Fruit fly (Drosophila melanogaster): ENCODE measurements around the gene GABPI.
A peak's percentile ranks its signal among the peaks of the same experiment; 100 is the strongest.

GABPI gene

dm6 chr2L:3058772-3059623, 28.7 kb downstream of the GABPI start:
- TF ChIP-seq fd96Ca (GFP tag; IDR thresholded peaks at IDR 0.05), result peak; percentile 69; the same call in 2 of the 3 replicates
- no peak for TF ChIP-seq Snoo (tag; optimal IDR thresholded peaks at IDR 0.05)
- TF ChIP-seq CG12605 (GFP tag; IDR thresholded peaks at IDR 0.05), result peak; percentile 29; the same call in 1 of the 2 replicates
- peak; percentile 36 for TF ChIP-seq Ets98B (GFP tag; IDR thresholded peaks at IDR 0.05)
- no peak for TF ChIP-seq CG8159 (tag; optimal IDR thresholded peaks at IDR 0.05)
- TF ChIP-seq CG4496 (GFP tag; IDR thresholded peaks at IDR 0.05), result peak; percentile 52; the same call in 2 of the 3 replicates

dm6 chr2L:3059624-3059919, 29.2 kb downstream of the GABPI start:
- TF ChIP-seq CG34367 (tag; optimal IDR thresholded peaks at IDR 0.05), result no peak
- no peak for TF ChIP-seq CG13204 (GFP tag; optimal IDR thresholded peaks at IDR 0.05)
- TF ChIP-seq CG8301 (tag; optimal IDR thresholded peaks at IDR 0.05), result no peak
- TF ChIP-seq gl (tag; optimal IDR thresholded peaks at IDR 0.05), result no peak
- no peak for TF ChIP-seq Pif1A (GFP tag; optimal IDR thresholded peaks at IDR 0.05)
- TF ChIP-seq CG12605 (GFP tag; IDR thresholded peaks at IDR 0.05), result no peak
- TF ChIP-seq CG4496 (GFP tag; IDR thresholded peaks at IDR 0.05), result no peak
- no peak for TF ChIP-seq Snoo (tag; optimal IDR thresholded peaks at IDR 0.05)
- TF ChIP-seq fd96Ca (GFP tag; IDR thresholded peaks at IDR 0.05), result no peak
- TF ChIP-seq CG9948 (tag; optimal IDR thresholded peaks at IDR 0.05), result no peak
- no peak for TF ChIP-seq CG8159 (tag; optimal IDR thresholded peaks at IDR 0.05)
- TF ChIP-seq CG10348 (GFP tag; IDR thresholded peaks at IDR 0.05), result no peak
- no peak for TF ChIP-seq EcR (GFP tag; optimal IDR thresholded peaks at IDR 0.05)
- TF ChIP-seq CG14655 (GFP tag; optimal IDR thresholded peaks at IDR 0.05), result no peak
- TF ChIP-seq CG32121 (GFP tag; IDR thresholded peaks at IDR 0.05), result no peak
- no peak for TF ChIP-seq CG15710 (tag; optimal IDR thresholded peaks at IDR 0.05)
- TF ChIP-seq Pif1B (GFP tag; optimal IDR thresholded peaks at IDR 0.05), result no peak

- TF ChIP-seq CG17806 (tag; optimal IDR thresholded peaks at IDR 0.05) (no peak), Snoo (tag; optimal IDR thresholded peaks at IDR 0.05) (no peak), rn (GFP tag; IDR thresholded peaks at IDR 0.05) (no peak), CG32121 (GFP tag; IDR thresholded peaks at IDR 0.05) (no peak), gl (tag; optimal IDR thresholded peaks at IDR 0.05) (no peak), Pif1B (GFP tag; optimal IDR thresholded peaks at IDR 0.05) (no peak), CG9948 (tag; optimal IDR thresholded peaks at IDR 0.05) (no peak), CG34367 (tag; optimal IDR thresholded peaks at IDR 0.05) (no peak), Pif1A (GFP tag; optimal IDR thresholded peaks at IDR 0.05) (no peak), EcR (GFP tag; optimal IDR thresholded peaks at IDR 0.05) (no peak), CG4496 (GFP tag; IDR thresholded peaks at IDR 0.05) (no peak), CG8301 (tag; optimal IDR thresholded peaks at IDR 0.05) (no peak), fd96Ca (GFP tag; IDR thresholded peaks at IDR 0.05) (no peak), CG13204 (GFP tag; optimal IDR thresholded peaks at IDR 0.05) (no peak), CG12605 (GFP tag; IDR thresholded peaks at IDR 0.05) (no peak), CG14655 (GFP tag; optimal IDR thresholded peaks at IDR 0.05) (no peak), CG15710 (tag; optimal IDR thresholded peaks at IDR 0.05) (no peak), CG8159 (tag; optimal IDR thresholded peaks at IDR 0.05) (no peak), CG10348 (GFP tag; IDR thresholded peaks at IDR 0.05) (no peak), D1 (tag; optimal IDR thresholded peaks at IDR 0.05) (no peak)
Observed at dm6 chr2L:3078741-3079140, 48.4 kb downstream of the GABPI start.

All from whole organism, pupa.